Worm (Caenorhabditis elegans): ENCODE measurements around the gene arl-6.

- no peak for TF ChIP-seq ref-1 (GFP tag; conservative IDR thresholded peaks at IDR 0.05)
- TF ChIP-seq tab-1 (GFP tag; IDR thresholded peaks at IDR 0.05): no peak
- TF ChIP-seq cog-1 (tag; optimal IDR thresholded peaks at IDR 0.05): no peak
- no peak for TF ChIP-seq klf-2 (GFP tag; conservative IDR thresholded peaks at IDR 0.05)
- no peak for TF ChIP-seq T22C8.4 (GFP tag; IDR thresholded peaks at IDR 0.05)
- TF ChIP-seq flt-1 (GFP tag; IDR thresholded peaks at IDR 0.05): no peak
- no peak for TF ChIP-seq ztf-23 (GFP tag; IDR thresholded peaks at IDR 0.05)
- no peak for TF ChIP-seq ztf-29 (GFP tag; IDR thresholded peaks at IDR 0.05)
- TF ChIP-seq med-1 (GFP tag; optimal IDR thresholded peaks at IDR 0.05; ENCODE audit: insufficient read depth): no peak
Observed at ce11 chrIII:4849739-4850138, 35.1 kb upstream of the arl-6 start, which contains the start of gene nonu-1.
